Fruit fly (Drosophila melanogaster) whole organism, embryonic: ENCODE measurements around the gene rt.

Experiments used
- ATbp ChIP-seq: fragments of 200-800 bp; sonication (Bioruptor generic); optimal IDR thresholded peaks from 2 replicates; lab custom pipeline; 2017; ENCODE audit warnings: missing biosample characterization, mild to moderate bottlenecking, missing genetic modification characterization, missing genetic modification reagents
- CG10274 ChIP-seq: fragments of 200-800 bp; sonication (Bioruptor generic); optimal IDR thresholded peaks from 3 replicates; lab custom pipeline; 2017; ENCODE audit warnings: missing biosample characterization, mild to moderate bottlenecking, missing genetic modification characterization
- CG10321 ChIP-seq: fragments of 200-800 bp; sonication (Bioruptor generic); IDR thresholded peaks from 2 replicates; pipeline ENCODE4 v1.3.6; 2022; ENCODE audit warnings: missing biosample characterization, missing genetic modification characterization
- CG12659 ChIP-seq: fragments of 200-800 bp; sonication (Bioruptor generic); optimal IDR thresholded peaks from 3 replicates; lab custom pipeline; 2017; ENCODE audit warnings: mild to moderate bottlenecking, missing biosample characterization, missing genetic modification reagents, missing genetic modification characterization
- CG13624 ChIP-seq: fragments of 200-800 bp; sonication (Bioruptor generic); optimal IDR thresholded peaks from 2 replicates; lab custom pipeline; 2016; ENCODE audit warnings: missing biosample characterization, missing genetic modification characterization
- CG14014 ChIP-seq: fragments of 200-800 bp; sonication (Bioruptor generic); IDR thresholded peaks from 2 replicates; pipeline ENCODE4 v1.3.6; 2022; ENCODE audit warnings: missing biosample characterization, missing genetic modification characterization
- CG2875 ChIP-seq: fragments of 200-800 bp; sonication (Bioruptor generic); optimal IDR thresholded peaks from 2 replicates; lab custom pipeline; 2017; ENCODE audit warnings: missing biosample characterization, mild to moderate bottlenecking, missing genetic modification characterization, missing genetic modification reagents
- CG3163 ChIP-seq: fragments of 200-800 bp; sonication (Bioruptor generic); optimal IDR thresholded peaks from 3 replicates; lab custom pipeline; 2016; ENCODE audit warnings: missing biosample characterization, missing genetic modification characterization
- CG34224 ChIP-seq: fragments of 200-800 bp; sonication (Bioruptor generic); IDR thresholded peaks from 3 replicates; pipeline ENCODE4 v1.3.6; 2022; ENCODE audit warnings: missing biosample characterization, missing genetic modification characterization; ENCODE audit not compliant: partially characterized antibody
- CG4360 ChIP-seq: fragments of 200-800 bp; sonication (Bioruptor generic); IDR thresholded peaks from 2 replicates; pipeline ENCODE4 v1.3.6; 2022; ENCODE audit warnings: missing biosample characterization, missing genetic modification characterization
- CG4404 ChIP-seq: fragments of 200-800 bp; sonication (Bioruptor generic); IDR thresholded peaks from 2 replicates; pipeline ENCODE4 v1.3.6; 2022; ENCODE audit warnings: missing biosample characterization, missing genetic modification characterization
- CG4617 ChIP-seq: fragments of 200-800 bp; sonication (Bioruptor generic); optimal IDR thresholded peaks from 3 replicates; lab custom pipeline; 2016; ENCODE audit warnings: missing biosample characterization, missing genetic modification characterization, borderline replicate concordance
- CG7928 ChIP-seq: fragments of 200-800 bp; sonication (Bioruptor generic); optimal IDR thresholded peaks from 2 replicates; lab custom pipeline; 2017; ENCODE audit warnings: missing biosample characterization, mild to moderate bottlenecking, missing genetic modification characterization
- CTCF ChIP-seq: fragments of 200-800 bp; sonication (Bioruptor generic); optimal IDR thresholded peaks from 2 replicates; lab custom pipeline; 2017; ENCODE audit warnings: missing biosample characterization, mild to moderate bottlenecking, missing genetic modification characterization, moderate library complexity
- Fer1 ChIP-seq: fragments of 200-800 bp; sonication (Bioruptor generic); optimal IDR thresholded peaks from 2 replicates; lab custom pipeline; 2017; ENCODE audit warnings: missing biosample characterization, mild to moderate bottlenecking, missing genetic modification characterization
- HLH3B ChIP-seq: fragments of 200-800 bp; sonication (Bioruptor generic); IDR thresholded peaks from 2 replicates; pipeline ENCODE4 v1.3.6; 2022; ENCODE audit warnings: missing biosample characterization, missing genetic modification characterization
- HmgD ChIP-seq: fragments of 200-800 bp; sonication (Bioruptor generic); optimal IDR thresholded peaks from 3 replicates; lab custom pipeline; 2016; ENCODE audit warnings: missing biosample characterization, missing genetic modification characterization
- Hmx ChIP-seq: fragments of 200-800 bp; sonication (Bioruptor generic); optimal IDR thresholded peaks from 2 replicates; lab custom pipeline; 2016; ENCODE audit warnings: missing biosample characterization, missing genetic modification characterization
- Hr3 ChIP-seq: fragments of 200-800 bp; sonication (Bioruptor generic); optimal IDR thresholded peaks from 3 replicates; lab custom pipeline; 2016; ENCODE audit warnings: missing biosample characterization, missing genetic modification characterization
- Lim3 ChIP-seq: fragments of 200-800 bp; sonication (Bioruptor generic); IDR thresholded peaks from 2 replicates; pipeline ENCODE4 v1.3.6; 2022; ENCODE audit warnings: missing biosample characterization, missing genetic modification characterization
- MTF-1 ChIP-seq: fragments of 200-800 bp; sonication (Bioruptor generic); optimal IDR thresholded peaks from 2 replicates; lab custom pipeline; 2018; ENCODE audit warnings: missing biosample characterization, mild to moderate bottlenecking, missing genetic modification characterization, borderline replicate concordance
- NfI ChIP-seq: fragments of 200-800 bp; sonication (Bioruptor generic); optimal IDR thresholded peaks from 3 replicates; lab custom pipeline; 2018; ENCODE audit warnings: missing biosample characterization, mild to moderate bottlenecking, missing genetic modification characterization, moderate library complexity
- Poxn ChIP-seq: fragments of 200-800 bp; sonication (Bioruptor generic); IDR thresholded peaks from 2 replicates; pipeline ENCODE4 v1.3.6; 2022; ENCODE audit warnings: missing biosample characterization, missing genetic modification characterization
- Ravus ChIP-seq: fragments of 200-800 bp; sonication (Bioruptor generic); IDR thresholded peaks from 2 replicates; pipeline ENCODE4 v1.3.6; 2022; ENCODE audit warnings: missing biosample characterization, missing genetic modification characterization
- Sry-δ ChIP-seq: fragments of 200-800 bp; sonication (Bioruptor generic); optimal IDR thresholded peaks from 2 replicates; lab custom pipeline; 2016; ENCODE audit warnings: missing biosample characterization, missing genetic modification characterization
- Ssrp ChIP-seq: fragments of 200-800 bp; sonication (Bioruptor generic); optimal IDR thresholded peaks from 2 replicates; lab custom pipeline; 2018; ENCODE audit warnings: missing biosample characterization, mild to moderate bottlenecking, missing genetic modification characterization, moderate library complexity
- Vsx1 ChIP-seq: fragments of 200-800 bp; sonication (Bioruptor generic); optimal IDR thresholded peaks from 2 replicates; lab custom pipeline; 2017; ENCODE audit warnings: missing biosample characterization, mild to moderate bottlenecking, missing genetic modification characterization, missing genetic modification reagents
- abd-A ChIP-seq: fragments of 200-800 bp; sonication (Bioruptor generic); optimal IDR thresholded peaks from 3 replicates; lab custom pipeline; 2019; ENCODE audit warnings: missing biosample characterization, mild to moderate bottlenecking, missing genetic modification characterization, moderate library complexity
- chinmo ChIP-seq: fragments of 200-800 bp; sonication (Bioruptor generic); IDR thresholded peaks from 4 replicates; pipeline ENCODE4 v1.3.6; 2022; ENCODE audit warnings: missing biosample characterization, missing genetic modification characterization; ENCODE audit not compliant: partially characterized antibody
- chm ChIP-seq: fragments of 200-800 bp; sonication (Bioruptor generic); IDR thresholded peaks from 2 replicates; pipeline ENCODE4 v1.3.6; 2022; ENCODE audit warnings: missing biosample characterization, missing genetic modification characterization
- dmrt11E ChIP-seq: fragments of 200-800 bp; sonication (Bioruptor generic); optimal IDR thresholded peaks from 3 replicates; lab custom pipeline; 2018; ENCODE audit warnings: missing biosample characterization, mild to moderate bottlenecking, missing genetic modification characterization, moderate library complexity
- eve ChIP-seq, 2 experiments: fragments of >200 bp; optimal IDR thresholded peaks; 2 replicates each; lab custom pipeline; 2017; ENCODE audit warnings: missing biosample characterization in 2 of 2, missing genetic modification characterization in 2 of 2
- grau ChIP-seq: fragments of 200-800 bp; optimal IDR thresholded peaks from 3 replicates; lab custom pipeline; 2019; ENCODE audit warnings: missing biosample characterization, mild to moderate bottlenecking, missing genetic modification characterization, moderate library complexity
- gsb-n ChIP-seq: fragments of 200-800 bp; sonication (Bioruptor generic); optimal IDR thresholded peaks from 3 replicates; lab custom pipeline; 2018; ENCODE audit warnings: missing biosample characterization, mild to moderate bottlenecking, missing genetic modification characterization
- inv ChIP-seq: fragments of 200-800 bp; sonication (Bioruptor generic); IDR thresholded peaks from 2 replicates; pipeline ENCODE4 v1.3.6; 2022; ENCODE audit warnings: missing biosample characterization, missing genetic modification characterization; ENCODE audit not compliant: partially characterized antibody
- kah ChIP-seq: fragments of 200-800 bp; sonication (Bioruptor generic); optimal IDR thresholded peaks from 2 replicates; lab custom pipeline; 2018; ENCODE audit warnings: missing biosample characterization, mild to moderate bottlenecking, missing genetic modification characterization
- kni ChIP-seq: fragments of 200-800 bp; sonication (Bioruptor generic); optimal IDR thresholded peaks from 3 replicates; lab custom pipeline; 2017; ENCODE audit warnings: mild to moderate bottlenecking, missing biosample characterization, missing genetic modification reagents, missing genetic modification characterization
- lmd ChIP-seq: fragments of 200-800 bp; sonication (Bioruptor generic); IDR thresholded peaks from 2 replicates; pipeline ENCODE4 v1.3.6; 2022; ENCODE audit warnings: missing biosample characterization, missing genetic modification characterization
- odd ChIP-seq: fragments of 200-800 bp; sonication (Bioruptor generic); optimal IDR thresholded peaks from 2 replicates; lab custom pipeline; 2017; ENCODE audit warnings: missing biosample characterization, mild to moderate bottlenecking, missing genetic modification characterization
- ranshi ChIP-seq: fragments of 200-800 bp; sonication (Bioruptor generic); IDR thresholded peaks from 2 replicates; pipeline ENCODE4 v1.3.6; 2022; ENCODE audit warnings: missing biosample characterization, missing genetic modification characterization
- row ChIP-seq: fragments of 200-800 bp; sonication (Bioruptor generic); IDR thresholded peaks from 3 replicates; pipeline ENCODE4 v1.3.6; 2022; ENCODE audit warnings: missing biosample characterization, missing genetic modification characterization
- sd ChIP-seq: fragments of 200-800 bp; sonication (Bioruptor generic); optimal IDR thresholded peaks from 3 replicates; lab custom pipeline; 2018; ENCODE audit warnings: missing biosample characterization, mild to moderate bottlenecking, missing genetic modification characterization, moderate library complexity
- sqz ChIP-seq: fragments of 200-800 bp; sonication (Bioruptor generic); optimal IDR thresholded peaks from 3 replicates; lab custom pipeline; 2018; ENCODE audit warnings: missing biosample characterization, mild to moderate bottlenecking, missing genetic modification characterization
- tio ChIP-seq: fragments of 200-800 bp; sonication (Bioruptor generic); optimal IDR thresholded peaks from 2 replicates; lab custom pipeline; 2017; ENCODE audit warnings: missing biosample characterization, missing genetic modification characterization, inconsistent platforms
- unpg ChIP-seq: fragments of 200-800 bp; sonication (Bioruptor generic); optimal IDR thresholded peaks from 3 replicates; lab custom pipeline; 2018; ENCODE audit warnings: missing biosample characterization, mild to moderate bottlenecking, missing genetic modification characterization, moderate library complexity
- z ChIP-seq: fragments of 200-800 bp; sonication (Bioruptor generic); IDR thresholded peaks from 3 replicates; pipeline ENCODE4 v1.3.6; 2022; ENCODE audit warnings: missing biosample characterization, missing genetic modification characterization
- zen2 ChIP-seq: fragments of 200-800 bp; sonication (Bioruptor generic); IDR thresholded peaks from 3 replicates; pipeline ENCODE4 v1.3.6; 2022; ENCODE audit warnings: missing biosample characterization, missing genetic modification characterization; ENCODE audit not compliant: partially characterized antibody
- zfh1 ChIP-seq: fragments of 200-800 bp; sonication (Bioruptor generic); IDR thresholded peaks from 3 replicates; pipeline ENCODE4 v1.3.6; 2022; ENCODE audit warnings: missing biosample characterization, missing genetic modification characterization

The rt gene

dm6 chr3L:11547302-11547994 is 40.1 kb downstream of the rt start:
- TF ChIP-seq chinmo (GFP tag; lab: Robert Waterston, UW) (0 out of 4 replicates have a peak, but pooled peaks have one; percentile 39), lmd (no peak), grau (tag; lab: Kevin White, UChicago) (peak; percentile 71), Vsx1 (GFP tag; lab: Kevin White, UChicago) (peak; percentile 47), sqz (GFP tag; lab: Kevin White, UChicago) (peak; percentile 29), kni (GFP tag; lab: Kevin White, UChicago) (peak; percentile 77), chm (GFP tag; lab: Robert Waterston, UW) (no peak)

- no peak for TF ChIP-seq HmgD (GFP tag; lab: Kevin White, UChicago)
- no peak for TF ChIP-seq gsb-n (tag; lab: Kevin White, UChicago)
- TF ChIP-seq Ravus (GFP tag; lab: Robert Waterston, UW), result no peak
- no peak for TF ChIP-seq dmrt11E
- no peak for TF ChIP-seq ATbp (GFP tag; lab: Kevin White, UChicago)
- no peak for TF ChIP-seq CG34224 (GFP tag; lab: Robert Waterston, UW)
- TF ChIP-seq Lim3 (GFP tag; lab: Robert Waterston, UW), result no peak
- no peak for TF ChIP-seq zfh1 (GFP tag; lab: Robert Waterston, UW)
- peak; percentile 4 for TF ChIP-seq tio
- no peak for TF ChIP-seq eve (GFP tag; optimal IDR thresholded peaks at IDR 0.05; lab: Kevin White, UChicago)
- no peak for TF ChIP-seq CG4404 (GFP tag; lab: Robert Waterston, UW)
- TF ChIP-seq Fer1 (GFP tag; lab: Kevin White, UChicago), result no peak
- TF ChIP-seq Hr3 (GFP tag; lab: Kevin White, UChicago), result no peak
- TF ChIP-seq Hmx (GFP tag; lab: Kevin White, UChicago), result no peak
- no peak for TF ChIP-seq ranshi (GFP tag; lab: Robert Waterston, UW)
- TF ChIP-seq Poxn (GFP tag; lab: Robert Waterston, UW), result no peak
- TF ChIP-seq sd (tag; lab: Kevin White, UChicago), result no peak
- TF ChIP-seq Ssrp (tag; lab: Kevin White, UChicago), result no peak
- no peak for TF ChIP-seq CG13624 (GFP tag; lab: Kevin White, UChicago)
- TF ChIP-seq CG3163 (GFP tag; lab: Kevin White, UChicago), result no peak
- TF ChIP-seq row (GFP tag; lab: Robert Waterston, UW), result no peak
- no peak for TF ChIP-seq CG10321
- no peak for TF ChIP-seq Sry-δ (GFP tag; lab: Kevin White, UChicago)
- TF ChIP-seq odd (GFP tag; lab: Kevin White, UChicago), result no peak
- no peak for TF ChIP-seq CTCF (GFP tag; lab: Kevin White, UChicago)
- no peak for TF ChIP-seq kah (GFP tag; lab: Kevin White, UChicago)
- TF ChIP-seq CG10274 (GFP tag; lab: Kevin White, UChicago), result no peak
- TF ChIP-seq CG14014, result no peak
- no peak for TF ChIP-seq unpg (GFP tag; lab: Kevin White, UChicago)
- no peak for TF ChIP-seq CG12659
- TF ChIP-seq CG4360 (GFP tag; lab: Robert Waterston, UW), result no peak
- TF ChIP-seq CG4617 (GFP tag; lab: Kevin White, UChicago), result no peak
- no peak for TF ChIP-seq MTF-1
- TF ChIP-seq zen2 (GFP tag; lab: Robert Waterston, UW), result no peak
- TF ChIP-seq inv (GFP tag; lab: Robert Waterston, UW), result no peak
- no peak for TF ChIP-seq CG2875
- TF ChIP-seq CG7928, result no peak
- no peak for TF ChIP-seq z (GFP tag; lab: Robert Waterston, UW)
- TF ChIP-seq abd-A (tag; lab: Kevin White, UChicago), result no peak
- TF ChIP-seq grau (tag; lab: Kevin White, UChicago), result no peak
- TF ChIP-seq NfI (GFP tag; lab: Kevin White, UChicago), result no peak
- 0 out of 2 replicates have a peak, but pooled peaks have one; percentile 15 for TF ChIP-seq HLH3B
Measured at dm6 chr3L:11543681-11544299, 43.8 kb downstream of the rt start.
